Fruit fly (Drosophila melanogaster): Measurements from ENCODE around the gene PNUTS.

Gene PNUTS

dm6 chr2L:856690-857488, 13.4 kb upstream of the PNUTS start (continued):
- peak; percentile 80 for TF ChIP-seq ind (GFP tag; optimal IDR thresholded peaks at IDR 0.05)
- peak; percentile 67 for TF ChIP-seq CG31224 (GFP tag; IDR thresholded peaks at IDR 0.05)
- no peak for TF ChIP-seq Doc2 (GFP tag; IDR thresholded peaks at IDR 0.05)
- peak; percentile 6 for TF ChIP-seq Fer1 (GFP tag; optimal IDR thresholded peaks at IDR 0.05)
- no peak for TF ChIP-seq mirr (GFP tag; optimal IDR thresholded peaks at IDR 0.05)
- TF ChIP-seq ap (GFP tag; IDR thresholded peaks at IDR 0.05) = peak; percentile 83
- TF ChIP-seq Lhr (GFP tag; optimal IDR thresholded peaks at IDR 0.05) = peak; percentile 23
- peak; percentile 53 for TF ChIP-seq CG33213 (GFP tag; optimal IDR thresholded peaks at IDR 0.05)
- no peak for TF ChIP-seq CG34224 (GFP tag; IDR thresholded peaks at IDR 0.05; ENCODE audit: partially characterized antibody)
- TF ChIP-seq so (GFP tag; IDR thresholded peaks at IDR 0.05) = peak; percentile 83
- peak; percentile 59 for TF ChIP-seq CG7372 (GFP tag; IDR thresholded peaks at IDR 0.05)
- TF ChIP-seq eve (GFP tag; optimal IDR thresholded peaks at IDR 0.05) = no peak
- TF ChIP-seq otp (GFP tag; IDR thresholded peaks at IDR 0.05) = peak; percentile 89
- TF ChIP-seq sna (GFP tag; IDR thresholded peaks at IDR 0.05; ENCODE audit: partially characterized antibody) = no peak
- peak; percentile 82 for TF ChIP-seq HHEX (GFP tag; optimal IDR thresholded peaks at IDR 0.05)
- TF ChIP-seq Dref (GFP tag; IDR thresholded peaks at IDR 0.05) = no peak
- TF ChIP-seq CG7839 (tag; optimal IDR thresholded peaks at IDR 0.05) = peak; percentile 87
- no peak for TF ChIP-seq Bgb (GFP tag; IDR thresholded peaks at IDR 0.05; ENCODE audit: partially characterized antibody)
- TF ChIP-seq Ada2b (GFP tag; IDR thresholded peaks at IDR 0.05) = peak; percentile 77
- TF ChIP-seq Awh (GFP tag; IDR thresholded peaks at IDR 0.05) = peak; percentile 90
- peak; percentile 70 for TF ChIP-seq CG10654 (GFP tag; optimal IDR thresholded peaks at IDR 0.05)
- TF ChIP-seq Kr (GFP tag; optimal IDR thresholded peaks at IDR 0.05) = no peak
- peak; percentile 71 for TF ChIP-seq ssp (GFP tag; IDR thresholded peaks at IDR 0.05)
- peak; percentile 65 for TF ChIP-seq CG32532 (GFP tag; IDR thresholded peaks at IDR 0.05)
- TF ChIP-seq tna (GFP tag; IDR thresholded peaks at IDR 0.05; ENCODE audit: partially characterized antibody) = no peak
- peak; percentile 36; the same call in 1 of the 2 replicates for TF ChIP-seq Lim3 (GFP tag; IDR thresholded peaks at IDR 0.05)
- TF ChIP-seq slp2 (GFP tag; optimal IDR thresholded peaks at IDR 0.05) = peak; percentile 73
- peak; percentile 93 for TF ChIP-seq CG1603 (tag; optimal IDR thresholded peaks at IDR 0.05)
- TF ChIP-seq Eip74EF (GFP tag; optimal IDR thresholded peaks at IDR 0.05) = peak in 1 of 2 experiments; percentile 77
- no peak for TF ChIP-seq Hr39 (optimal IDR thresholded peaks at IDR 0.05)
- peak; percentile 48 for TF ChIP-seq CG34376 (GFP tag; optimal IDR thresholded peaks at IDR 0.05)
- TF ChIP-seq abd-A (tag; optimal IDR thresholded peaks at IDR 0.05) = no peak
- TF ChIP-seq CG13894 (tag; optimal IDR thresholded peaks at IDR 0.05) = no peak
- TF ChIP-seq CG2712 (tag; optimal IDR thresholded peaks at IDR 0.05) = peak; percentile 87
- peak; percentile 52 for TF ChIP-seq ac (GFP tag; optimal IDR thresholded peaks at IDR 0.05)
- no peak for TF ChIP-seq CG4328 (GFP tag; optimal IDR thresholded peaks at IDR 0.05)
- TF ChIP-seq Atf-2 (GFP tag; optimal IDR thresholded peaks at IDR 0.05) = peak; percentile 41
- TF ChIP-seq bbx (GFP tag; IDR thresholded peaks at IDR 0.05; ENCODE audit: partially characterized antibody) = no peak
- TF ChIP-seq CG34422 (GFP tag; IDR thresholded peaks at IDR 0.05) = peak; percentile 83
- TF ChIP-seq sim (GFP tag; IDR thresholded peaks at IDR 0.05) = peak; percentile 67
- TF ChIP-seq dmrt99B (tag; optimal IDR thresholded peaks at IDR 0.05) = peak; percentile 88
- TF ChIP-seq HmgZ (tag; optimal IDR thresholded peaks at IDR 0.05) = no peak
- no peak for TF ChIP-seq pfk (GFP tag; optimal IDR thresholded peaks at IDR 0.05)
- TF ChIP-seq D19A (tag; optimal IDR thresholded peaks at IDR 0.05) = peak; percentile 68
- TF ChIP-seq Spps (tag; optimal IDR thresholded peaks at IDR 0.05) = peak; percentile 49
- peak; percentile 46 for TF ChIP-seq cato (GFP tag; optimal IDR thresholded peaks at IDR 0.05; ENCODE audit: borderline replicate concordance)
- TF ChIP-seq CG3163 (GFP tag; optimal IDR thresholded peaks at IDR 0.05) = no peak
- peak; percentile 3 for TF ChIP-seq CG12104 (GFP tag; optimal IDR thresholded peaks at IDR 0.05)
- peak; percentile 53 to 57 for TF ChIP-seq Pdp1 (GFP tag; optimal IDR thresholded peaks at IDR 0.05)

All from whole organism, embryonic.